Worm (Caenorhabditis elegans) whole organism, L2 larva: ENCODE data around the gene F47F2.1.

Experiments used
- F13H6.1 ChIP-seq: sonication (generic microtip); optimal IDR thresholded peaks from 2 replicates; lab custom pipeline; 2016; ENCODE audit warnings: missing genetic modification characterization, missing compliant biosample characterization
- R02D3.7 ChIP-seq: fragments of 150-350 bp; optimal IDR thresholded peaks from 2 replicates; lab custom pipeline; 2014; ENCODE audit warnings: missing biosample characterization, missing genetic modification characterization
- Y55F3AM.14 ChIP-seq: fragments of 200-800 bp; sonication (Bioruptor generic); optimal IDR thresholded peaks from 2 replicates; lab custom pipeline; 2018; ENCODE audit warnings: mild to moderate bottlenecking, missing genetic modification characterization, missing compliant biosample characterization
- ZK546.5 ChIP-seq: sonication (generic microtip); optimal IDR thresholded peaks from 2 replicates; lab custom pipeline; 2017; ENCODE audit warnings: missing biosample characterization, missing genetic modification characterization
- alr-1 ChIP-seq: fragments of 150-350 bp; optimal IDR thresholded peaks from 2 replicates; lab custom pipeline; 2014; ENCODE audit warnings: missing biosample characterization, missing genetic modification characterization
- aly-2 ChIP-seq: fragments of 150-350 bp; optimal IDR thresholded peaks from 2 replicates; lab custom pipeline; 2014; ENCODE audit warnings: missing biosample characterization, missing genetic modification characterization
- ama-1 ChIP-seq: fragments of 150-350 bp; optimal IDR thresholded peaks from 2 replicates; lab custom pipeline; 2018; ENCODE audit warnings: inconsistent platforms
- blmp-1 ChIP-seq: sonication (generic microtip); optimal IDR thresholded peaks from 2 replicates; lab custom pipeline; 2017; ENCODE audit warnings: missing genetic modification characterization, mild to moderate bottlenecking, missing compliant biosample characterization, antibody characterized with exemption, moderate library complexity; ENCODE audit not compliant: insufficient read depth
- ceh-16 ChIP-seq: fragments of 150-350 bp; optimal IDR thresholded peaks from 2 replicates; lab custom pipeline; 2014; ENCODE audit warnings: missing biosample characterization, missing genetic modification characterization
- ceh-82 ChIP-seq: fragments of 150-350 bp; optimal IDR thresholded peaks from 2 replicates; lab custom pipeline; 2014; ENCODE audit warnings: missing biosample characterization, missing genetic modification characterization
- crh-2 ChIP-seq: sonication (generic microtip); optimal IDR thresholded peaks from 2 replicates; lab custom pipeline; 2017; ENCODE audit warnings: missing biosample characterization, missing genetic modification characterization
- dmd-4 ChIP-seq: sonication (generic microtip); optimal IDR thresholded peaks from 2 replicates; lab custom pipeline; 2017; ENCODE audit warnings: missing biosample characterization, missing genetic modification characterization
- egl-27 ChIP-seq: sonication (generic microtip); optimal IDR thresholded peaks from 3 replicates; lab custom pipeline; 2017; ENCODE audit warnings: missing biosample characterization, missing genetic modification reagents, missing genetic modification characterization
- elt-1 ChIP-seq: fragments of 150-350 bp; optimal IDR thresholded peaks from 2 replicates; lab custom pipeline; 2014; ENCODE audit warnings: missing biosample characterization, missing genetic modification characterization
- elt-3 ChIP-seq: sonication (generic microtip); optimal IDR thresholded peaks from 2 replicates; lab custom pipeline; 2017; ENCODE audit warnings: missing biosample characterization, missing genetic modification characterization
- fos-1 ChIP-seq: fragments of 150-350 bp; optimal IDR thresholded peaks from 2 replicates; lab custom pipeline; 2014; ENCODE audit warnings: missing biosample characterization, missing genetic modification characterization
- gmeb-1 ChIP-seq: fragments of 150-350 bp; optimal IDR thresholded peaks from 2 replicates; lab custom pipeline; 2014; ENCODE audit warnings: missing biosample characterization, missing genetic modification characterization
- lin-11 ChIP-seq: fragments of 150-350 bp; sonication (generic microtip); optimal IDR thresholded peaks from 2 replicates; lab custom pipeline; 2014; ENCODE audit warnings: missing biosample characterization, missing genetic modification characterization, inconsistent platforms, mixed read lengths
- lin-13 ChIP-seq: fragments of 150-350 bp; optimal IDR thresholded peaks from 2 replicates; lab custom pipeline; 2014; ENCODE audit warnings: missing biosample characterization, missing genetic modification reagents, missing genetic modification characterization
- lin-39 ChIP-seq: fragments of 150-350 bp; optimal IDR thresholded peaks from 2 replicates; lab custom pipeline; 2014; ENCODE audit warnings: missing biosample characterization, missing genetic modification reagents, missing genetic modification characterization
- lsy-2 ChIP-seq, 2 experiments: fragments of 150-350 bp in 1 of 2; sonication (generic microtip) in 1 of 2; optimal IDR thresholded peaks; 2 replicates each; lab custom pipeline; 2014 to 2017; ENCODE audit warnings: missing biosample characterization in 2 of 2, missing genetic modification characterization in 2 of 2
- mab-5 ChIP-seq: fragments of 150-350 bp; optimal IDR thresholded peaks from 2 replicates; lab custom pipeline; 2014; ENCODE audit warnings: missing biosample characterization, missing genetic modification characterization
- mbf-1 ChIP-seq: sonication (generic microtip); optimal IDR thresholded peaks from 2 replicates; lab custom pipeline; 2017; ENCODE audit warnings: missing biosample characterization, missing genetic modification characterization
- mdl-1 ChIP-seq, 2 experiments: fragments of 150-350 bp in 1 of 2; sonication (generic microtip) in 1 of 2; optimal IDR thresholded peaks; 2 replicates each; lab custom pipeline; 2017; ENCODE audit warnings: missing biosample characterization in 2 of 2, missing genetic modification characterization in 2 of 2
- nhr-10 ChIP-seq: sonication (generic microtip); optimal IDR thresholded peaks from 2 replicates; lab custom pipeline; 2017; ENCODE audit warnings: missing biosample characterization, missing genetic modification characterization
- nhr-11 ChIP-seq: fragments of 150-350 bp; optimal IDR thresholded peaks from 2 replicates; lab custom pipeline; 2014; ENCODE audit warnings: missing biosample characterization, missing genetic modification characterization
- nhr-12 ChIP-seq: fragments of 150-350 bp; optimal IDR thresholded peaks from 2 replicates; lab custom pipeline; 2014; ENCODE audit warnings: missing biosample characterization, missing genetic modification characterization
- nhr-129 ChIP-seq: fragments of 150-350 bp; optimal IDR thresholded peaks from 2 replicates; lab custom pipeline; 2014; ENCODE audit warnings: missing biosample characterization, missing genetic modification characterization
- nhr-21 ChIP-seq: fragments of 150-350 bp; optimal IDR thresholded peaks from 2 replicates; lab custom pipeline; 2014; ENCODE audit warnings: missing biosample characterization, missing genetic modification characterization
- nhr-23 ChIP-seq: fragments of 150-350 bp; optimal IDR thresholded peaks from 2 replicates; lab custom pipeline; 2014; ENCODE audit warnings: missing biosample characterization, missing genetic modification reagents, missing genetic modification characterization
- nhr-237 ChIP-seq: fragments of 150-350 bp; optimal IDR thresholded peaks from 2 replicates; lab custom pipeline; 2014; ENCODE audit warnings: missing biosample characterization, missing genetic modification characterization
- nhr-25 ChIP-seq: fragments of 150-350 bp; sonication (generic microtip); optimal IDR thresholded peaks from 3 replicates; lab custom pipeline; 2014; ENCODE audit warnings: missing biosample characterization, missing genetic modification characterization
- nhr-6 ChIP-seq: fragments of 150-350 bp; optimal IDR thresholded peaks from 2 replicates; lab custom pipeline; 2014; ENCODE audit warnings: missing biosample characterization, missing genetic modification characterization
- nhr-77 ChIP-seq: fragments of 150-350 bp; optimal IDR thresholded peaks from 2 replicates; lab custom pipeline; 2014; ENCODE audit warnings: missing biosample characterization, missing genetic modification characterization
- peb-1 ChIP-seq: fragments of 150-350 bp; optimal IDR thresholded peaks from 2 replicates; lab custom pipeline; 2014; ENCODE audit warnings: missing biosample characterization, missing genetic modification characterization
- sem-4 ChIP-seq: fragments of 150-350 bp; optimal IDR thresholded peaks from 2 replicates; lab custom pipeline; 2014; ENCODE audit warnings: missing biosample characterization, missing genetic modification reagents, missing genetic modification characterization
- skn-1 ChIP-seq: sonication (generic microtip); optimal IDR thresholded peaks from 2 replicates; lab custom pipeline; 2017; ENCODE audit warnings: missing biosample characterization, missing genetic modification characterization
- sma-3 ChIP-seq: sonication (generic microtip); optimal IDR thresholded peaks from 2 replicates; lab custom pipeline; 2016; ENCODE audit warnings: missing genetic modification reagents, missing genetic modification characterization, missing compliant biosample characterization
- sma-9 ChIP-seq, 2 experiments: fragments of 150-350 bp in 1 of 2; sonication (generic microtip) in 1 of 2; optimal IDR thresholded peaks; 2 replicates each; lab custom pipeline; 2014 to 2016; ENCODE audit warnings: missing genetic modification characterization in 2 of 2, mild to moderate bottlenecking in 1 of 2, missing biosample characterization in 1 of 2, missing compliant biosample characterization in 1 of 2, missing genetic modification reagents in 1 of 2, moderate library complexity in 1 of 2
- snpc-4 ChIP-seq: fragments of 150-350 bp; optimal IDR thresholded peaks from 2 replicates; lab custom pipeline; 2014; ENCODE audit warnings: missing biosample characterization, missing genetic modification characterization
- unc-39 ChIP-seq: fragments of 150-350 bp; optimal IDR thresholded peaks from 2 replicates; lab custom pipeline; 2014; ENCODE audit warnings: missing biosample characterization, missing genetic modification characterization
- unc-55 ChIP-seq: fragments of 150-350 bp; sonication (generic microtip); optimal IDR thresholded peaks from 3 replicates; lab custom pipeline; 2014; ENCODE audit warnings: missing biosample characterization, missing genetic modification reagents, missing genetic modification characterization
- unc-62 ChIP-seq: fragments of 150-350 bp; optimal IDR thresholded peaks from 2 replicates; lab custom pipeline; 2014; ENCODE audit warnings: missing biosample characterization, missing genetic modification reagents, missing genetic modification characterization
- zag-1 ChIP-seq: fragments of 150-350 bp; optimal IDR thresholded peaks from 2 replicates; lab custom pipeline; 2014; ENCODE audit warnings: missing biosample characterization, missing genetic modification characterization
- ztf-1 ChIP-seq: fragments of 200-800 bp; sonication (Bioruptor generic); conservative IDR thresholded peaks from 2 replicates; pipeline ENCODE4 v1.3.6; 2022; ENCODE audit warnings: missing genetic modification characterization, missing compliant biosample characterization
- ztf-11 ChIP-seq: sonication (generic microtip); optimal IDR thresholded peaks from 2 replicates; lab custom pipeline; 2017; ENCODE audit warnings: missing biosample characterization, missing genetic modification characterization
- ztf-4 ChIP-seq: fragments of 150-350 bp; optimal IDR thresholded peaks from 2 replicates; lab custom pipeline; 2014; ENCODE audit warnings: missing biosample characterization, missing genetic modification characterization

F47F2.1 gene

ce11 chrX:3878233-3878632 lies at the start of gene F47F2.1:
Gene F47F2.1 (plus strand): TSS chrX:3878533.
- TF ChIP-seq ceh-16 (no peak), mdl-1 (tag; optimal IDR thresholded peaks at IDR 0.05; lab: Kevin White, UChicago) (no peak), nhr-11 (tag; lab: Kevin White, UChicago) (no peak), elt-1 (tag; lab: Kevin White, UChicago) (no peak), Y55F3AM.14 (GFP tag; lab: Kevin White, UChicago) (no peak), unc-55 (GFP tag; lab: Kevin White, UChicago) (no peak), egl-27 (no peak), lin-13 (GFP tag; lab: Kevin White, UChicago) (no peak), F13H6.1 (no peak), fos-1 (tag; lab: Kevin White, UChicago) (no peak), nhr-23 (tag; lab: Kevin White, UChicago) (no peak), elt-3 (tag; lab: Kevin White, UChicago) (no peak), ztf-11 (tag; lab: Kevin White, UChicago) (no peak), skn-1 (no peak), nhr-77 (tag; lab: Kevin White, UChicago) (no peak)

ce11 chrX:3828598-3829204 lies 49.6 kb upstream of the F47F2.1 start:
- TF ChIP-seq lsy-2 (tag; optimal IDR thresholded peaks at IDR 0.05; lab: Kevin White, UChicago) (no peak), R02D3.7 (no peak), gmeb-1 (tag; lab: Kevin White, UChicago) (no peak), unc-39 (no peak), elt-3 (tag; lab: Kevin White, UChicago) (no peak)

DNA sequence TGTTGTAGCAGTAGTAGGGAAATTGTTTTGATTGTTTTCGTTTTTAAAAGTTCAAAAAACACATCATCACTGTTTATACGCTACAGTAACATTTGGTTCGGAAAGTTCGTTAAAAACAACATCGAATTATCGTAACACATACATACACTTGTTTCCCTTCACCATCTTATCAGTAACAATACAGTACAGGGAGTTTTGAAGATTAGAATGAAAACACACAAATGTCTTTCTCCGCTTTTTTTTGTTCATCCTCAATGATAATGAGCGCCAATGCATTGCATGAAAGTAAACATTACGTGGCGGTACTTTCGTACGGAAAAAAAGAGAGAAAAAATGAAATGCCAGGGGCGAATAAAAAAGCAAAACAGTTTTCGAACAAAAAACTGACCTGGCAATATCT lies 48.7 kb upstream of the F47F2.1 start:
- no peak for TF ChIP-seq ZK546.5 (tag; lab: Kevin White, UChicago)
- no peak for TF ChIP-seq unc-55 (GFP tag; lab: Kevin White, UChicago)
- TF ChIP-seq elt-1 (tag; lab: Kevin White, UChicago): no peak
- TF ChIP-seq ama-1 (lab: Kevin White, UChicago): no peak
- TF ChIP-seq fos-1 (tag; lab: Kevin White, UChicago): peak; percentile 89
- no peak for TF ChIP-seq unc-62 (GFP tag; lab: Kevin White, UChicago)
- TF ChIP-seq nhr-10 (tag; lab: Kevin White, UChicago): no peak
- TF ChIP-seq ztf-1 (GFP tag; lab: Robert Waterston, UW): no peak
- no peak for TF ChIP-seq nhr-11 (tag; lab: Kevin White, UChicago)
- peak; percentile 54 for TF ChIP-seq F13H6.1
- TF ChIP-seq elt-3 (tag; lab: Kevin White, UChicago): no peak
- no peak for TF ChIP-seq nhr-25 (tag; lab: Kevin White, UChicago)
- no peak for TF ChIP-seq peb-1 (tag; lab: Kevin White, UChicago)
- no peak for TF ChIP-seq nhr-12 (tag; lab: Kevin White, UChicago)
- no peak for TF ChIP-seq nhr-6 (tag; lab: Kevin White, UChicago)
- TF ChIP-seq R02D3.7: no peak
- TF ChIP-seq Y55F3AM.14 (GFP tag; lab: Kevin White, UChicago): no peak
- TF ChIP-seq mdl-1 (tag; optimal IDR thresholded peaks at IDR 0.05; lab: Kevin White, UChicago): no peak
- no peak for TF ChIP-seq aly-2 (tag; lab: Kevin White, UChicago)
- no peak for TF ChIP-seq snpc-4 (tag; lab: Kevin White, UChicago)
- no peak for TF ChIP-seq lin-13 (GFP tag; lab: Kevin White, UChicago)
- TF ChIP-seq blmp-1 (tag; lab: Kevin White, UChicago): no peak
- no peak for TF ChIP-seq unc-39
- no peak for TF ChIP-seq dmd-4 (tag; lab: Kevin White, UChicago)
- no peak for TF ChIP-seq ceh-82 (tag; lab: Kevin White, UChicago)
- TF ChIP-seq lin-11 (tag; lab: Kevin White, UChicago): no peak
- TF ChIP-seq mbf-1: no peak
- TF ChIP-seq nhr-77 (tag; lab: Kevin White, UChicago): no peak
- TF ChIP-seq ztf-4 (tag; lab: Kevin White, UChicago): no peak
- TF ChIP-seq mab-5 (tag; lab: Kevin White, UChicago): no peak
- TF ChIP-seq nhr-21: no peak
- no peak for TF ChIP-seq zag-1 (tag; lab: Kevin White, UChicago)
- TF ChIP-seq nhr-129 (tag; lab: Kevin White, UChicago): peak; percentile 37
- TF ChIP-seq alr-1 (tag; lab: Kevin White, UChicago): no peak
- peak; percentile 37 for TF ChIP-seq sma-3 (GFP tag; lab: Kevin White, UChicago)
- TF ChIP-seq ztf-11 (tag; lab: Kevin White, UChicago): no peak
- TF ChIP-seq lsy-2 (tag; optimal IDR thresholded peaks at IDR 0.05; lab: Kevin White, UChicago): peak in 1 of 2 experiments; percentile 32
- TF ChIP-seq sma-9 (GFP tag; optimal IDR thresholded peaks at IDR 0.05; lab: Kevin White, UChicago): peak; percentile 72
- TF ChIP-seq sma-9 (tag; optimal IDR thresholded peaks at IDR 0.05; lab: Kevin White, UChicago): no peak
- TF ChIP-seq skn-1: peak; percentile 9
- TF ChIP-seq egl-27: no peak
- no peak for TF ChIP-seq ceh-16
- peak; percentile 94 for TF ChIP-seq crh-2 (tag; lab: Kevin White, UChicago)
- no peak for TF ChIP-seq nhr-23 (tag; lab: Kevin White, UChicago)
- TF ChIP-seq lin-39 (tag; lab: Kevin White, UChicago): no peak
- TF ChIP-seq nhr-237 (tag; lab: Kevin White, UChicago): no peak
- peak; percentile 52 for TF ChIP-seq gmeb-1 (tag; lab: Kevin White, UChicago)
- no peak for TF ChIP-seq sem-4
